Worm (Caenorhabditis elegans) whole organism, L4 larva: ENCODE measurements around the gene gcy-34.
A peak's percentile ranks its signal among the peaks of the same experiment; 100 is the strongest.

Experiments used
- F37D6.2 ChIP-seq: sonication (generic microtip); optimal IDR thresholded peaks from 2 replicates; lab custom pipeline; 2016; ENCODE audit warnings: mild to moderate bottlenecking, missing genetic modification characterization, missing compliant biosample characterization
- F49E8.2 ChIP-seq: sonication (generic microtip); optimal IDR thresholded peaks from 2 replicates; lab custom pipeline; 2016; ENCODE audit warnings: missing compliant biosample characterization, mild to moderate bottlenecking, missing genetic modification characterization, borderline replicate concordance
- T20F7.1 ChIP-seq: fragments of 200-800 bp; sonication (Bioruptor generic); optimal IDR thresholded peaks from 2 replicates; lab custom pipeline; 2018; ENCODE audit warnings: mild to moderate bottlenecking, missing genetic modification characterization, missing compliant biosample characterization
- T26A8.4 ChIP-seq: fragments of 200-800 bp; sonication (Bioruptor generic); IDR thresholded peaks from 2 replicates; pipeline ENCODE4 v1.3.6; 2022; ENCODE audit warnings: missing genetic modification characterization, missing compliant biosample characterization
- Y105C5A.15 ChIP-seq: fragments of 200-800 bp; sonication (Bioruptor generic); IDR thresholded peaks from 2 replicates; pipeline ENCODE4 v1.3.6; 2022; ENCODE audit warnings: missing genetic modification characterization, missing compliant biosample characterization
- Y5F2A.4 ChIP-seq: fragments of 200-800 bp; sonication (Bioruptor generic); optimal IDR thresholded peaks from 2 replicates; lab custom pipeline; 2018; ENCODE audit warnings: mild to moderate bottlenecking, missing genetic modification characterization, missing compliant biosample characterization
- ZK337.2 ChIP-seq: fragments of 200-800 bp; sonication (Bioruptor generic); IDR thresholded peaks from 2 replicates; pipeline ENCODE4 v1.3.6; 2022; ENCODE audit warnings: missing genetic modification reagents, missing genetic modification characterization, missing compliant biosample characterization
- ZK546.5 ChIP-seq, 2 experiments: sonication (generic microtip); optimal IDR thresholded peaks; 2 replicates each; lab custom pipeline; 2017; ENCODE audit warnings: missing biosample characterization in 2 of 2, missing genetic modification characterization in 2 of 2
- aha-1 ChIP-seq: fragments of 150-350 bp; peaks from one replicate; lab custom pipeline; 2014; ENCODE audit warnings: missing biosample characterization, missing genetic modification characterization
- ama-1 ChIP-seq: fragments of 150-350 bp; optimal IDR thresholded peaks from 2 replicates; lab custom pipeline; 2014; ENCODE audit warnings: inconsistent platforms, mixed read lengths
- attf-4 ChIP-seq: sonication (generic microtip); optimal IDR thresholded peaks from 3 replicates; lab custom pipeline; 2017; ENCODE audit warnings: missing biosample characterization, missing genetic modification characterization
- ces-1 ChIP-seq: fragments of 150-350 bp; sonication (generic microtip); optimal IDR thresholded peaks from 4 replicates; lab custom pipeline; 2014; ENCODE audit warnings: missing biosample characterization, missing genetic modification reagents, missing genetic modification characterization
- daf-16 ChIP-seq, 3 experiments: sonication (generic microtip); optimal IDR thresholded peaks; 2 replicates each; lab custom pipeline; 2016 to 2017; ENCODE audit warnings: missing genetic modification characterization in 3 of 3, missing genetic modification reagents in 3 of 3, mild to moderate bottlenecking in 2 of 3, missing compliant biosample characterization in 2 of 3, missing biosample characterization in 1 of 3, moderate library complexity in 1 of 3
- dmd-6 ChIP-seq: fragments of 200-800 bp; sonication (Bioruptor generic); IDR thresholded peaks from 2 replicates; pipeline ENCODE4 v1.3.6; 2022; ENCODE audit warnings: missing genetic modification reagents, missing genetic modification characterization, missing compliant biosample characterization
- dmd-8 ChIP-seq: fragments of 200-800 bp; sonication (Bioruptor generic); IDR thresholded peaks from 2 replicates; pipeline ENCODE4 v1.3.6; 2022; ENCODE audit warnings: missing genetic modification characterization, missing compliant biosample characterization
- dmd-9 ChIP-seq: fragments of 200-800 bp; sonication (Bioruptor generic); IDR thresholded peaks from 2 replicates; pipeline ENCODE4 v1.3.6; 2022; ENCODE audit warnings: missing genetic modification reagents, missing genetic modification characterization, missing compliant biosample characterization
- dve-1 ChIP-seq: sonication (generic microtip); optimal IDR thresholded peaks from 2 replicates; lab custom pipeline; 2017; ENCODE audit warnings: antibody characterized with exemption, mild to moderate bottlenecking, missing genetic modification characterization, missing compliant biosample characterization; ENCODE audit not compliant: insufficient read depth
- fkh-10 ChIP-seq: fragments of 150-350 bp; optimal IDR thresholded peaks from 2 replicates; lab custom pipeline; 2014; ENCODE audit warnings: missing biosample characterization, missing genetic modification reagents, missing genetic modification characterization
- hif-1 ChIP-seq, 2 experiments: sonication (generic microtip); optimal IDR thresholded peaks; 2 replicates each; lab custom pipeline; 2016 to 2017; ENCODE audit warnings: missing compliant biosample characterization in 2 of 2, missing genetic modification characterization in 2 of 2, missing genetic modification reagents in 2 of 2, missing genotype in 2 of 2, mild to moderate bottlenecking in 1 of 2
- hlh-11 ChIP-seq: fragments of 200-800 bp; sonication (Bioruptor generic); optimal IDR thresholded peaks from 2 replicates; lab custom pipeline; 2018; ENCODE audit warnings: mild to moderate bottlenecking, missing genetic modification characterization, missing compliant biosample characterization
- hlh-30 ChIP-seq: sonication (generic microtip); optimal IDR thresholded peaks from 2 replicates; lab custom pipeline; 2017; ENCODE audit warnings: antibody characterized with exemption, mild to moderate bottlenecking, missing genetic modification characterization, missing compliant biosample characterization; ENCODE audit not compliant: insufficient read depth
- jun-1 ChIP-seq: fragments of 150-350 bp; optimal IDR thresholded peaks from 2 replicates; lab custom pipeline; 2014; ENCODE audit warnings: missing biosample characterization, missing genetic modification reagents, missing genetic modification characterization
- lin-1 ChIP-seq: fragments of 200-800 bp; sonication (Bioruptor generic); IDR thresholded peaks from 2 replicates; pipeline ENCODE4 v1.3.6; 2022; ENCODE audit warnings: missing genetic modification reagents, missing genetic modification characterization, missing compliant biosample characterization
- lin-15B ChIP-seq: fragments of 150-350 bp; sonication (generic microtip); optimal IDR thresholded peaks from 3 replicates; lab custom pipeline; 2014; ENCODE audit warnings: missing biosample characterization, missing genetic modification characterization
- lsy-2 ChIP-seq, 2 experiments: fragments of 150-350 bp in 1 of 2; sonication (generic microtip) in 1 of 2; optimal IDR thresholded peaks; 2 replicates each; lab custom pipeline; 2014 to 2017; ENCODE audit warnings: missing biosample characterization in 2 of 2, missing genetic modification characterization in 2 of 2
- madf-9 ChIP-seq: fragments of 200-800 bp; sonication (Bioruptor generic); conservative IDR thresholded peaks from 2 replicates; pipeline ENCODE4 v1.3.6; 2022; ENCODE audit warnings: missing genetic modification reagents, missing genetic modification characterization, missing compliant biosample characterization
- mdl-1 ChIP-seq, 2 experiments: fragments of 150-350 bp in 1 of 2; sonication (generic microtip) in 1 of 2; optimal IDR thresholded peaks; 2 replicates each; lab custom pipeline; 2014 to 2017; ENCODE audit warnings: missing biosample characterization in 2 of 2, missing genetic modification characterization in 2 of 2
- mdt-29 ChIP-seq: fragments of 200-800 bp; sonication (Bioruptor generic); IDR thresholded peaks from 2 replicates; pipeline ENCODE4 v1.3.6; 2022; ENCODE audit warnings: missing genetic modification reagents, missing genetic modification characterization, missing compliant biosample characterization
- mxl-2 ChIP-seq: fragments of 200-800 bp; sonication (Bioruptor generic); conservative IDR thresholded peaks from 2 replicates; pipeline ENCODE4 v1.3.6; 2022; ENCODE audit warnings: missing genetic modification reagents, missing genetic modification characterization, missing compliant biosample characterization
- nhr-102 ChIP-seq: sonication (generic microtip); optimal IDR thresholded peaks from 2 replicates; lab custom pipeline; 2016; ENCODE audit warnings: mild to moderate bottlenecking, missing genetic modification characterization, moderate library complexity, missing compliant biosample characterization
- nhr-111 ChIP-seq: fragments of 200-800 bp; sonication (Bioruptor generic); optimal IDR thresholded peaks from 2 replicates; lab custom pipeline; 2018; ENCODE audit warnings: mild to moderate bottlenecking, missing genetic modification characterization, missing compliant biosample characterization
- nhr-237 ChIP-seq: sonication (generic microtip); optimal IDR thresholded peaks from 2 replicates; lab custom pipeline; 2017; ENCODE audit warnings: missing biosample characterization, missing genetic modification characterization
- nhr-28 ChIP-seq: fragments of 150-350 bp; optimal IDR thresholded peaks from 2 replicates; lab custom pipeline; 2014; ENCODE audit warnings: missing biosample characterization, missing genetic modification characterization
- nhr-41 ChIP-seq: fragments of 200-800 bp; sonication (Bioruptor generic); IDR thresholded peaks from 2 replicates; pipeline ENCODE4 v1.3.6; 2022; ENCODE audit warnings: missing genetic modification reagents, missing genetic modification characterization, missing compliant biosample characterization
- nhr-48 ChIP-seq: sonication (generic microtip); optimal IDR thresholded peaks from 2 replicates; lab custom pipeline; 2016; ENCODE audit warnings: mild to moderate bottlenecking, missing genetic modification characterization, missing compliant biosample characterization
- nhr-6 ChIP-seq: fragments of 150-350 bp; optimal IDR thresholded peaks from 2 replicates; lab custom pipeline; 2014; ENCODE audit warnings: missing biosample characterization, missing genetic modification characterization
- nhr-77 ChIP-seq: fragments of 150-350 bp; optimal IDR thresholded peaks from 2 replicates; lab custom pipeline; 2014; ENCODE audit warnings: missing biosample characterization, missing genetic modification characterization
- pha-4 ChIP-seq, 2 experiments: fragments of 150-350 bp in 1 of 2; fragments of 200-800 bp in 1 of 2; sonication (Bioruptor generic) in 1 of 2; IDR thresholded peaks in 1 of 2; optimal IDR thresholded peaks in 1 of 2; 2 replicates each; pipeline versions ENCODE4 v1.3.6 to Lab custom; 2014 to 2022; ENCODE audit warnings: missing genetic modification characterization in 2 of 2, missing genetic modification reagents in 2 of 2, missing biosample characterization in 1 of 2, missing compliant biosample characterization in 1 of 2
- php-3 ChIP-seq: fragments of 200-800 bp; sonication (Bioruptor generic); IDR thresholded peaks from 2 replicates; pipeline ENCODE4 v1.3.6; 2022; ENCODE audit warnings: missing genetic modification reagents, missing genetic modification characterization, missing compliant biosample characterization
- pqm-1 ChIP-seq: sonication (generic microtip); optimal IDR thresholded peaks from 2 replicates; lab custom pipeline; 2017; ENCODE audit warnings: missing biosample characterization, missing genetic modification characterization
- rbr-2 ChIP-seq: sonication (generic microtip); optimal IDR thresholded peaks from 2 replicates; lab custom pipeline; 2016; ENCODE audit warnings: missing genotype, missing genetic modification characterization, missing compliant biosample characterization
- saeg-2 ChIP-seq: fragments of 200-800 bp; sonication (Bioruptor generic); IDR thresholded peaks from 2 replicates; pipeline ENCODE4 v1.3.6; 2022; ENCODE audit warnings: missing genetic modification reagents, missing genetic modification characterization, missing compliant biosample characterization
- snpc-1.2 ChIP-seq: fragments of 200-800 bp; sonication (Bioruptor generic); IDR thresholded peaks from 2 replicates; pipeline ENCODE4 v1.3.6; 2022; ENCODE audit warnings: missing genetic modification reagents, missing genetic modification characterization, missing compliant biosample characterization
- snpc-4 ChIP-seq: fragments of 150-350 bp; optimal IDR thresholded peaks from 2 replicates; lab custom pipeline; 2014; ENCODE audit warnings: missing biosample characterization, missing genetic modification characterization
- tag-97 ChIP-seq: fragments of 200-800 bp; sonication (Bioruptor generic); IDR thresholded peaks from 2 replicates; pipeline ENCODE4 v1.3.6; 2022; ENCODE audit warnings: missing genetic modification characterization, missing compliant biosample characterization
- unc-39 ChIP-seq: sonication (generic microtip); optimal IDR thresholded peaks from 2 replicates; lab custom pipeline; 2017; ENCODE audit warnings: missing biosample characterization, missing genetic modification characterization
- vab-7 ChIP-seq: fragments of 200-800 bp; sonication (Bioruptor generic); IDR thresholded peaks from 2 replicates; pipeline ENCODE4 v1.3.6; 2022; ENCODE audit warnings: missing genetic modification reagents, missing genetic modification characterization, missing compliant biosample characterization
- zfp-2 ChIP-seq: sonication (generic microtip); optimal IDR thresholded peaks from 2 replicates; lab custom pipeline; 2016; ENCODE audit warnings: mild to moderate bottlenecking, missing genetic modification characterization, missing compliant biosample characterization
- zip-2 ChIP-seq: fragments of 150-350 bp; optimal IDR thresholded peaks from 2 replicates; lab custom pipeline; 2014; ENCODE audit warnings: missing biosample characterization, missing genetic modification characterization
- ztf-7 ChIP-seq: fragments of 150-350 bp; optimal IDR thresholded peaks from 2 replicates; lab custom pipeline; 2014; ENCODE audit warnings: missing biosample characterization, missing genetic modification characterization

gcy-34 gene

DNA sequence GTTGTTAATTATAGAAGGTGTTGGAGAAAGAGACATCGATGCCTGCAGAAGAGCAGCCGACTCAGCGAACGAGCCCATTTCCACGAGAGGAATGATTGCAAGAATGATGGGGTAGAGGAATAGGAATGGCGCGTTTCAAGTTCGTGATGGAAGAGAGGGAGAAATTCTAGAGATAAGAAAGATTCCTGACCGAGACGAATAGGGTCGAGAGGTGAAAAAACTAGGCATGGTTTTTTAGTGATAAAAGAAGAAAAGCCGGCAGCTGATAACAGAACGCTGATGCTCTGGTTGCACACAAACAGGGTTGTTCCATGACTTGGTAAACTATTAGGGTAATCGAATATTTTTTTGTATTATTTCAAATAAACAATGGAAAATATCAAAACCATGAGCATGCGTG is 12.9 kb downstream of the gcy-34 start:
- TF ChIP-seq pqm-1 (tag; lab: Kevin White, UChicago) (peak; percentile 92), daf-16 (GFP tag; optimal IDR thresholded peaks at IDR 0.05; lab: Kevin White, UChicago) (no peak), daf-16 (tag; optimal IDR thresholded peaks at IDR 0.05; lab: Kevin White, UChicago) (peak; percentile 91), jun-1 (tag; lab: Kevin White, UChicago) (no peak), nhr-28 (tag; lab: Kevin White, UChicago) (peak; percentile 82), nhr-41 (GFP tag; lab: Robert Waterston, UW) (peak; percentile 42; the same call in 1 of the 2 replicates), php-3 (peak; percentile 39; the same call in 1 of the 2 replicates), dmd-8 (GFP tag; lab: Robert Waterston, UW) (no peak), zfp-2 (tag; lab: Kevin White, UChicago) (no peak), nhr-6 (tag; lab: Kevin White, UChicago) (peak; percentile 58), T26A8.4 (GFP tag; lab: Robert Waterston, UW) (no peak), lin-1 (GFP tag; lab: Robert Waterston, UW) (peak; percentile 65; the same call in 1 of the 2 replicates), dve-1 (peak; percentile 64), nhr-102 (tag; lab: Kevin White, UChicago) (peak; percentile 14), ZK546.5 (tag; optimal IDR thresholded peaks at IDR 0.05; lab: Kevin White, UChicago) (no peak), Y5F2A.4 (GFP tag; lab: Kevin White, UChicago) (no peak), nhr-48 (peak; percentile 7), pha-4 (GFP tag; IDR thresholded peaks at IDR 0.05; lab: Robert Waterston, UW) (peak; percentile 24; the same call in 1 of the 2 replicates), pha-4 (tag; optimal IDR thresholded peaks at IDR 0.05; lab: Kevin White, UChicago) (no peak), rbr-2 (no peak), hif-1 (tag; optimal IDR thresholded peaks at IDR 0.05; lab: Kevin White, UChicago) (no peak), ztf-7 (no peak), aha-1 (tag; lab: Kevin White, UChicago) (peak; percentile 44), madf-9 (no peak), nhr-77 (tag; lab: Kevin White, UChicago) (peak; percentile 75), mxl-2 (GFP tag; lab: Robert Waterston, UW) (no peak), attf-4 (tag; lab: Kevin White, UChicago) (no peak), mdt-29 (no peak), nhr-111 (GFP tag; lab: Kevin White, UChicago) (no peak), dmd-6 (GFP tag; lab: Robert Waterston, UW) (peak; percentile 78), saeg-2 (no peak), lsy-2 (tag; optimal IDR thresholded peaks at IDR 0.05; lab: Kevin White, UChicago) (no peak), F37D6.2 (no peak), hlh-30 (tag; lab: Kevin White, UChicago) (peak; percentile 29), hlh-11 (tag; lab: Kevin White, UChicago) (peak; percentile 69), ces-1 (GFP tag; lab: Kevin White, UChicago) (no peak), F49E8.2 (no peak), ZK337.2 (GFP tag; lab: Robert Waterston, UW) (no peak), mdl-1 (tag; optimal IDR thresholded peaks at IDR 0.05; lab: Kevin White, UChicago) (peak in 1 of 2 experiments; percentile 49)

- no peak for TF ChIP-seq tag-97 (GFP tag; lab: Robert Waterston, UW)
- no peak for TF ChIP-seq daf-16 (GFP tag; optimal IDR thresholded peaks at IDR 0.05; lab: Kevin White, UChicago)
- no peak for TF ChIP-seq daf-16 (tag; optimal IDR thresholded peaks at IDR 0.05; lab: Kevin White, UChicago)
- no peak for TF ChIP-seq snpc-1.2 (GFP tag; lab: Robert Waterston, UW)
- peak; percentile 21 to 43 for TF ChIP-seq lsy-2 (tag; optimal IDR thresholded peaks at IDR 0.05; lab: Kevin White, UChicago)
- no peak for TF ChIP-seq fkh-10 (GFP tag; lab: Kevin White, UChicago)
- TF ChIP-seq unc-39 (tag; lab: Kevin White, UChicago): no peak
- no peak for TF ChIP-seq nhr-41 (GFP tag; lab: Robert Waterston, UW)
- no peak for TF ChIP-seq snpc-4 (tag; lab: Kevin White, UChicago)
- no peak for TF ChIP-seq T20F7.1 (GFP tag; lab: Kevin White, UChicago)
- TF ChIP-seq lin-15B (tag; lab: Kevin White, UChicago): no peak
- no peak for TF ChIP-seq Y105C5A.15 (GFP tag; lab: Robert Waterston, UW)
- no peak for TF ChIP-seq vab-7
- no peak for TF ChIP-seq mdt-29
- TF ChIP-seq zip-2 (tag; lab: Kevin White, UChicago): no peak
- peak; percentile 46 for TF ChIP-seq ama-1
- TF ChIP-seq F49E8.2: no peak
- TF ChIP-seq madf-9: no peak
- TF ChIP-seq hlh-30 (tag; lab: Kevin White, UChicago): peak; percentile 56
- no peak for TF ChIP-seq dmd-9 (GFP tag; lab: Robert Waterston, UW)
- TF ChIP-seq nhr-237 (tag; lab: Kevin White, UChicago): no peak
- no peak for TF ChIP-seq dmd-8 (GFP tag; lab: Robert Waterston, UW)
- peak; percentile 96 for TF ChIP-seq aha-1 (tag; lab: Kevin White, UChicago)
These were observed 14.4 kb downstream of the gcy-34 start for ce11 chrV:13371336-13371735.
